Fruit fly (Drosophila melanogaster) whole organism, wandering third instar larva: ENCODE data around the gene elB.

ENCODE experiments used
- CrebA ChIP-seq: fragments of 200-800 bp; sonication (Bioruptor generic); optimal IDR thresholded peaks from 2 replicates; lab custom pipeline; 2016; ENCODE audit warnings: missing biosample characterization, mild to moderate bottlenecking, missing genetic modification characterization, borderline replicate concordance
- Dif ChIP-seq: fragments of 200-275, 200-300 bp; sonication (Bioruptor generic); optimal IDR thresholded peaks from 2 replicates; lab custom pipeline; 2018; ENCODE audit warnings: missing biosample characterization, missing genetic modification characterization; ENCODE audit not compliant: partially characterized antibody
- Hr78 ChIP-seq: fragments of >200 bp; optimal IDR thresholded peaks from 2 replicates; lab custom pipeline; 2017; ENCODE audit warnings: missing biosample characterization, missing genetic modification characterization
- Jra ChIP-seq: sonication (Bioruptor generic); optimal IDR thresholded peaks from 2 replicates; lab custom pipeline; 2016; ENCODE audit warnings: missing biosample characterization, missing genetic modification characterization
- Vsx2 ChIP-seq: fragments of 200-300, 225-300 bp; sonication (Bioruptor generic); optimal IDR thresholded peaks from 2 replicates; lab custom pipeline; 2018; ENCODE audit warnings: missing biosample characterization, missing genetic modification characterization; ENCODE audit not compliant: partially characterized antibody
- dl ChIP-seq, 2 experiments: fragments of 175-275, 200-275 bp in 1 of 2; fragments of 200-275 bp in 1 of 2; sonication (Bioruptor generic); optimal IDR thresholded peaks; lab custom pipeline; 2018; ENCODE audit warnings: mild to moderate bottlenecking in 2 of 2, missing biosample characterization in 2 of 2, missing genetic modification characterization in 2 of 2, moderate library complexity in 2 of 2; ENCODE audit not compliant: partially characterized antibody in 2 of 2, insufficient read depth in 1 of 2
- fru ChIP-seq: fragments of 200-800 bp; sonication (Bioruptor generic); optimal IDR thresholded peaks from 3 replicates; lab custom pipeline; 2016; ENCODE audit warnings: missing biosample characterization, mild to moderate bottlenecking, missing genetic modification characterization
- h ChIP-seq: fragments of 200-800 bp; sonication (Bioruptor generic); optimal IDR thresholded peaks from 3 replicates; lab custom pipeline; 2016; ENCODE audit warnings: missing biosample characterization, mild to moderate bottlenecking, missing genetic modification characterization
- lola ChIP-seq: fragments of >200 bp; optimal IDR thresholded peaks from 2 replicates; lab custom pipeline; 2017; ENCODE audit warnings: missing biosample characterization, missing genetic modification characterization
- pan ChIP-seq: fragments of >200 bp; optimal IDR thresholded peaks from 2 replicates; lab custom pipeline; 2017
- sage ChIP-seq: fragments of 200-800 bp; sonication (Bioruptor generic); optimal IDR thresholded peaks from 2 replicates; lab custom pipeline; 2016; ENCODE audit warnings: missing biosample characterization, mild to moderate bottlenecking, missing genetic modification characterization
- sv ChIP-seq: fragments of 200-800 bp; sonication (Bioruptor generic); optimal IDR thresholded peaks from 3 replicates; lab custom pipeline; 2016; ENCODE audit warnings: missing biosample characterization, missing genetic modification characterization

dm6 chr2L:14445588-14446484 lies 36.5 kb upstream of the elB start:
- TF ChIP-seq sv (GFP tag; lab: Kevin White, UChicago), result no peak
- no peak for TF ChIP-seq Dif
- no peak for TF ChIP-seq dl (GFP tag; optimal IDR thresholded peaks at IDR 0.05; lab: Kevin White, UChicago; ENCODE audit: insufficient read depth in 1 of 2, partially characterized antibody in 2 of 2)
- TF ChIP-seq Jra (GFP tag; lab: Kevin White, UChicago), result no peak
- TF ChIP-seq Vsx2 (GFP tag; lab: Kevin White, UChicago), result no peak
- TF ChIP-seq h (GFP tag; lab: Kevin White, UChicago), result no peak
- no peak for TF ChIP-seq fru (GFP tag; lab: Kevin White, UChicago)
- no peak for TF ChIP-seq CrebA (GFP tag; lab: Kevin White, UChicago)
- no peak for TF ChIP-seq lola (GFP tag; lab: Kevin White, UChicago)
- TF ChIP-seq pan (lab: Kevin White, UChicago), result no peak
- TF ChIP-seq Hr78 (GFP tag; lab: Kevin White, UChicago), result no peak
- no peak for TF ChIP-seq sage (GFP tag; lab: Kevin White, UChicago)
